Worm (Caenorhabditis elegans): ENCODE measurements around the gene W04G3.11.

W04G3.11 gene

DNA sequence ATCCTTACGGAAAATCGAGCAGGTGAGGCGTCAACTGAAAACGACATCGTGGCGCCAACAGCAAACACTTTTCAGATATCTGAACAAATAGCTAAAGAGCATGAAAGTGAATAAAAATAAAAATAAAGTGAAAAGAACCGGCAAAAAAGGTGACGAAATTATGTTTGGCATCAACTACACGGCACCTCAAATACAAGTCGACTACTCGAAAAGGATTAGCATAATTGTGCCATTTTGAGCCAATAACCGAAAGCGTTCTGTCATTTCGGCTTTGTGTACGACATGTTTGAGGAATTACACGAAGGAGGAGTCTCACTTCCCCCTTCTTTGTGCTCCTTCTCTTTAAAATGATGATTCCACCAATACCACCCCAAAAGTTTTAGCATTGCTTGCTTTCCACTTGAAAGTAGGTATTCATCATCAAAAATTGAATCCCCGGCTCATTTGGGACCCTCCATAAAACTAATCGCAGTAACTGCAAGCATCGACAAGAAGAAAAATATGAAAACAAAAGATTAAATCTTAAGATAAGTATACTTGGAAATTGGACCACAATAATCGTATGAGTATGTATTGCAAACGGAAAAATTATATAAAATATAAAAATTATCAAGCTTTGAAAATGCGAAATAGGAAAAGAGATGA lies 45.9 kb downstream of the W04G3.11 start:
- TF ChIP-seq nhr-77 (tag; optimal IDR thresholded peaks at IDR 0.05) (no peak), unc-62 (GFP tag; optimal IDR thresholded peaks at IDR 0.05 in 1 of 2) (peak in 1 of 2 experiments; percentile 99), unc-62 (tag; optimal IDR thresholded peaks at IDR 0.05) (no peak)

DNA sequence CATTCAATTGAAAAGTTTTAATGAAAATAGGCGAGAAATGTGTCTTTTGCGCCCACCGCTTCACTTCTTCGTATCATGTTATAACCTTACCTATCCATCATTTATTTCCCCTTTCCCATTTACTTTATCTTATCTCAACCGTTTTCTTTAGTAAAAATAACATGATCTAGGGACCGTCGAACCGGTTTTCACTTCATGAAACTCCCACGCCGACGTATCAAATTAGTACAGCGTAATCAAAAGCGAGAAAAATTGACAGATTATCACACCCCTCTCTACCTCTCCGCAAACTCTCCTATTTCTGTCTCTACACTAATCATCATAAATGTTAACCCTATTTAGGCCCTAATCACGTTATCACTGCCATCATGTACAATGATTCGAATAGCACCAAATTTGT lies 48.0 kb downstream of the W04G3.11 start:
- TF ChIP-seq tag-97 (GFP tag; IDR thresholded peaks at IDR 0.05), result no peak
- peak; percentile 19 for TF ChIP-seq hlh-30 (tag; optimal IDR thresholded peaks at IDR 0.05; ENCODE audit: insufficient read depth)
- peak; percentile 10 for TF ChIP-seq nhr-28 (tag; optimal IDR thresholded peaks at IDR 0.05)

DNA sequence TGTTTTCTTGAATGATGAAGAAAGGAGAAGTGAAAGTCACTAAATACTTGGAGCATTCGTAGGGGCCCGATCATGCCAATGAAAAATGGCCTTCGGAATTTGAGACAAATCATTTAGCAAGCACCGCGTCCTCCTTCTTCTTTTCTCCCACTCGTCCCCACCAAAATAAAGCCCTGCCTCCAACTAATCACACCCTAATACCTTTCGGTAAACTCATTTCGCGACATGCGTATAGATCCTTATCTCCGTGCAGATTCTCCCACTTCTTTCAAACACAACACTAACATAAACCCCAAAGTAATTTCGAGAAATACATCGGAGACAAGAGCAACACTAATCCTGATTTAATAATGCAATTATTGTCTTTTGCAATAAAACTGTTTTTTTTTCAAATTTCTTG lies 48.6 kb downstream of the W04G3.11 start:
- TF ChIP-seq unc-62 (GFP tag; optimal IDR thresholded peaks at IDR 0.05 in 1 of 2), result peak in 1 of 2 experiments; percentile 88
- no peak for TF ChIP-seq unc-62 (tag; optimal IDR thresholded peaks at IDR 0.05)
- no peak for TF ChIP-seq R02D3.7 (tag; optimal IDR thresholded peaks at IDR 0.05)

All from whole organism, L4 larva.